Fruit fly (Drosophila melanogaster): ENCODE results near the gene nerfin-1.

Gene nerfin-1

DNA sequence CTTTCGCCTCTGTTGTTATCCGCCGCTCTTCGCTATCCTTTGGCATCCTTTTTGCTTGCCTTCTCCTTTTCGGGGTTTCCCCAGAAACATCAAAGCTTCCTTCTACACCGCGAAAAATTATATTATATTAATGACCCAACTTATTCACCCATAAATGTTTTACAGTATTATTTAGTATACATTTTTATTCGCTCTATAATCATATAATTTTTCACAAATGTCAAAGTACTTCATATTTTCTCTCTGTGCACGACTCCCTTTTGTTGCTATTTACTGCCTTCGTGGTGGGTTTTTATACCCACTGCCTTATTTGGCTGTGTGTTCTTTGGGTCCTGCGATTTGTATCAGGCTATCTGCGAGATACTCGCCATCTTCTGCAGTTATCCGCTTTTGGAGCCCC is 8.3 kb downstream of the nerfin-1 start (continued):
- no peak for TF ChIP-seq usp (GFP tag; optimal IDR thresholded peaks at IDR 0.05)
- peak; percentile 50 for TF ChIP-seq CG10147 (GFP tag; optimal IDR thresholded peaks at IDR 0.05)
- TF ChIP-seq CkIIα-i1 (GFP tag; IDR thresholded peaks at IDR 0.05): no peak
- no peak for TF ChIP-seq CG15011 (GFP tag; optimal IDR thresholded peaks at IDR 0.05)
- no peak for TF ChIP-seq CG1024 (GFP tag; IDR thresholded peaks at IDR 0.05)
- 0 out of 2 replicates have a peak, but pooled peaks have one; percentile 10 for TF ChIP-seq CG14014 (GFP tag; IDR thresholded peaks at IDR 0.05)
- no peak for TF ChIP-seq klu (GFP tag; IDR thresholded peaks at IDR 0.05)
- TF ChIP-seq dmrt11E (tag; optimal IDR thresholded peaks at IDR 0.05): no peak
- no peak for TF ChIP-seq Dbx (GFP tag; IDR thresholded peaks at IDR 0.05)
- TF ChIP-seq Doc3 (GFP tag; IDR thresholded peaks at IDR 0.05; ENCODE audit: partially characterized antibody): no peak
- TF ChIP-seq Blimp-1 (GFP tag; optimal IDR thresholded peaks at IDR 0.05): peak; percentile 49
- TF ChIP-seq Rx (GFP tag; IDR thresholded peaks at IDR 0.05): no peak
- no peak for TF ChIP-seq onecut (GFP tag; IDR thresholded peaks at IDR 0.05)
- TF ChIP-seq CG2202 (tag; optimal IDR thresholded peaks at IDR 0.05): no peak
- no peak for TF ChIP-seq run (tag; optimal IDR thresholded peaks at IDR 0.05)
- no peak for TF ChIP-seq MESR4 (GFP tag; optimal IDR thresholded peaks at IDR 0.05)
- TF ChIP-seq CG10565 (GFP tag; optimal IDR thresholded peaks at IDR 0.05): no peak
- no peak for TF ChIP-seq Hsf (GFP tag; optimal IDR thresholded peaks at IDR 0.05)
- no peak for TF ChIP-seq odd (GFP tag; optimal IDR thresholded peaks at IDR 0.05)
- peak; percentile 50; the same call in 1 of the 2 replicates for TF ChIP-seq sisA (GFP tag; IDR thresholded peaks at IDR 0.05)
- no peak for TF ChIP-seq Gug (GFP tag; IDR thresholded peaks at IDR 0.05)
- no peak for TF ChIP-seq sc (optimal IDR thresholded peaks at IDR 0.05)
- TF ChIP-seq sc (GFP tag; optimal IDR thresholded peaks at IDR 0.05): no peak
- no peak for TF ChIP-seq CG17802 (tag; optimal IDR thresholded peaks at IDR 0.05)
- peak; percentile 54 for TF ChIP-seq CG7839 (tag; optimal IDR thresholded peaks at IDR 0.05)
- TF ChIP-seq pros (GFP tag; optimal IDR thresholded peaks at IDR 0.05): no peak
- no peak for TF ChIP-seq Atf-2 (GFP tag; optimal IDR thresholded peaks at IDR 0.05)
- TF ChIP-seq CG30431 (GFP tag; optimal IDR thresholded peaks at IDR 0.05): no peak
- TF ChIP-seq h (optimal IDR thresholded peaks at IDR 0.05): no peak
- TF ChIP-seq CG1647 (GFP tag; optimal IDR thresholded peaks at IDR 0.05): no peak
- TF ChIP-seq tll (GFP tag; optimal IDR thresholded peaks at IDR 0.05): no peak
- no peak for TF ChIP-seq cato (GFP tag; optimal IDR thresholded peaks at IDR 0.05; ENCODE audit: borderline replicate concordance)
- TF ChIP-seq Mrtf (GFP tag; IDR thresholded peaks at IDR 0.05): no peak
- TF ChIP-seq Adf1 (GFP tag; IDR thresholded peaks at IDR 0.05): 0 out of 2 replicates have a peak, but pooled peaks have one; percentile 20
- TF ChIP-seq CG2116 (GFP tag; optimal IDR thresholded peaks at IDR 0.05): no peak
- no peak for TF ChIP-seq zf30C (GFP tag; optimal IDR thresholded peaks at IDR 0.05)
- no peak for TF ChIP-seq Poxn (GFP tag; IDR thresholded peaks at IDR 0.05)
- TF ChIP-seq oc (tag; optimal IDR thresholded peaks at IDR 0.05): no peak
- TF ChIP-seq ATbp (GFP tag; optimal IDR thresholded peaks at IDR 0.05): no peak
- no peak for TF ChIP-seq B-H1 (GFP tag; IDR thresholded peaks at IDR 0.05)
- TF ChIP-seq CG16815 (GFP tag; optimal IDR thresholded peaks at IDR 0.05): no peak
- TF ChIP-seq Vsx1 (GFP tag; optimal IDR thresholded peaks at IDR 0.05): no peak
- no peak for TF ChIP-seq Hr3 (GFP tag; optimal IDR thresholded peaks at IDR 0.05)
- TF ChIP-seq HHEX (GFP tag; optimal IDR thresholded peaks at IDR 0.05): peak; percentile 1
- no peak for TF ChIP-seq Optix (GFP tag; IDR thresholded peaks at IDR 0.05)
- TF ChIP-seq CG10654 (GFP tag; optimal IDR thresholded peaks at IDR 0.05): no peak
- TF ChIP-seq CG14441 (GFP tag; IDR thresholded peaks at IDR 0.05): peak; percentile 44
- no peak for TF ChIP-seq Dfd (GFP tag; optimal IDR thresholded peaks at IDR 0.05)
- no peak for TF ChIP-seq mam (GFP tag; optimal IDR thresholded peaks at IDR 0.05)
- TF ChIP-seq CG15073 (GFP tag; optimal IDR thresholded peaks at IDR 0.05): no peak
- peak; percentile 5 for TF ChIP-seq Nf-YC (tag; optimal IDR thresholded peaks at IDR 0.05)
- TF ChIP-seq CG2678 (tag; optimal IDR thresholded peaks at IDR 0.05): peak; percentile 72

Measured in whole organism, embryonic.